Fruit fly (Drosophila melanogaster): Measurements from ENCODE around the gene kto.

DNA sequence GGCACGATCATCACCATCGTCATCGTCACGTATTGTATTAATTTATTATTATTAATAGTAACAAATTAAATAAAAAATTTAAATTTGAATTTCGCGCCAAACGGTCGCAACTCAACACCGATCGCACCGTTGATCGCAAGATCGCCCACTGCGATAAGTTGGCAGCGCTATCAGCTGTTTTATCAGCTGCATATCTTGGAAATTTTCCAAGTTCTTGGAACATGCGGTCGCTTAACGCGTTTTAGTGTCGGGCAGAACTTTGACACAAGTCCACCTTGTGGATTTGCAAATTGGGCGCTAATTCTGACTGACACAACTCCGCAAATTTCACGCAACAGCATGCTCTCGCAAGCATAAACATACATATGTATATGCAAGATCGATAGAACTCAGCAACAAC is 24.8 kb downstream of the kto start:
- TF ChIP-seq psq (optimal IDR thresholded peaks at IDR 0.05) (no peak), usp (GFP tag; optimal IDR thresholded peaks at IDR 0.05) (no peak), CG8478 (optimal IDR thresholded peaks at IDR 0.05) (no peak), Dll (optimal IDR thresholded peaks at IDR 0.05) (no peak), EcR (GFP tag; optimal IDR thresholded peaks at IDR 0.05) (no peak)
